Worm (Caenorhabditis elegans): Measurements from ENCODE around the gene F29A7.8.

DNA sequence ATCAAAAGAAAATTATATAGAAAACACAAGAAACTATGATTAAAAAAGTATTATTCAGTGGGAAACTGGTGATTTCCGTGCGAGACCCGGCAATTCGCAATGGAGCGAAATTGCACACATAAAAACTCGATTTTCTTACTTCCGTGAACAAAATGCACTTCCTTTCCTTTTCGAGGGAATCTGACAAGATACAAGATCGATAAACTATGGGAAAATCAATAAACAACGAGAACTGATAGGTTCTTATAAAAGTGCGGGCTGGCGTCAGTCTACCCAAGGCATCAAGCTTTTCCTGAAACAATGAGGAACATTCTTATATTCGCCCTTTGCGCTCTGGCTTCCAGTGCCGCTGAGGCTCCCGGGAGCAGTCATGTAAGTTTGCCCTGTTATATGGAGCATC is 4.9 kb downstream of the F29A7.8 start, which contains the start of gene F29A7.3:
- TF ChIP-seq unc-39 (tag; optimal IDR thresholded peaks at IDR 0.05) = no peak
- TF ChIP-seq snpc-4 (tag; optimal IDR thresholded peaks at IDR 0.05) = no peak
- no peak for TF ChIP-seq lsy-2 (tag; optimal IDR thresholded peaks at IDR 0.05)
- TF ChIP-seq nhr-11 (tag; optimal IDR thresholded peaks at IDR 0.05) = no peak
